Worm (Caenorhabditis elegans) whole organism, late embryonic: ENCODE measurements around the gene C23G10.10.

ENCODE experiments used
- C38D4.7 ChIP-seq: fragments of 200-800 bp; sonication (Bioruptor generic); optimal IDR thresholded peaks from 2 replicates; lab custom pipeline; 2018; ENCODE audit warnings: mild to moderate bottlenecking, missing genetic modification characterization, moderate library complexity, missing compliant biosample characterization
- K02D7.2 ChIP-seq: sonication (generic microtip); optimal IDR thresholded peaks from 2 replicates; lab custom pipeline; 2017; ENCODE audit warnings: mild to moderate bottlenecking, missing genetic modification characterization, missing compliant biosample characterization
- K09A11.1 ChIP-seq: sonication (generic microtip); optimal IDR thresholded peaks from 2 replicates; lab custom pipeline; 2017; ENCODE audit warnings: antibody characterized with exemption, mild to moderate bottlenecking, missing genetic modification characterization, missing compliant biosample characterization; ENCODE audit not compliant: insufficient read depth
- T23F11.4 ChIP-seq: fragments of 200-800 bp; sonication (Bioruptor generic); optimal IDR thresholded peaks from 2 replicates; lab custom pipeline; 2018; ENCODE audit warnings: mild to moderate bottlenecking, missing genetic modification characterization, missing compliant biosample characterization
- ama-1 ChIP-seq: fragments of 150-350 bp; optimal IDR thresholded peaks from 2 replicates; lab custom pipeline; 2014
- ceh-18 ChIP-seq: sonication (generic microtip); optimal IDR thresholded peaks from 2 replicates; lab custom pipeline; 2016; ENCODE audit warnings: missing genetic modification characterization, missing compliant biosample characterization
- ceh-30 ChIP-seq: fragments of 150-350 bp; optimal IDR thresholded peaks from 2 replicates; lab custom pipeline; 2014; ENCODE audit warnings: missing biosample characterization, missing genetic modification characterization
- ceh-31 ChIP-seq: sonication (generic microtip); optimal IDR thresholded peaks from 2 replicates; lab custom pipeline; 2016; ENCODE audit warnings: missing genetic modification characterization, missing compliant biosample characterization
- ceh-45 ChIP-seq: fragments of 200-800 bp; sonication (Bioruptor generic); IDR thresholded peaks from 2 replicates; pipeline ENCODE4 v1.3.6; 2022; ENCODE audit warnings: missing genetic modification reagents, missing genetic modification characterization, missing compliant biosample characterization
- che-1 ChIP-seq: sonication (generic microtip); optimal IDR thresholded peaks from 2 replicates; lab custom pipeline; 2016; ENCODE audit warnings: mild to moderate bottlenecking, missing genetic modification characterization, missing compliant biosample characterization
- elt-2 ChIP-seq: sonication (generic microtip); optimal IDR thresholded peaks from 2 replicates; lab custom pipeline; 2016; ENCODE audit warnings: missing genetic modification reagents, missing genetic modification characterization, missing compliant biosample characterization
- elt-4 ChIP-seq: sonication (generic microtip); optimal IDR thresholded peaks from 2 replicates; lab custom pipeline; 2016; ENCODE audit warnings: missing genetic modification characterization, missing compliant biosample characterization
- fkh-6 ChIP-seq: sonication (generic microtip); optimal IDR thresholded peaks from 2 replicates; lab custom pipeline; 2016; ENCODE audit warnings: missing genetic modification characterization, missing compliant biosample characterization
- gmeb-2 ChIP-seq: sonication (generic microtip); optimal IDR thresholded peaks from 2 replicates; lab custom pipeline; 2016; ENCODE audit warnings: missing genetic modification characterization, inconsistent platforms, missing compliant biosample characterization
- hlh-15 ChIP-seq: sonication (generic microtip); optimal IDR thresholded peaks from 2 replicates; lab custom pipeline; 2016; ENCODE audit warnings: missing genetic modification characterization, missing compliant biosample characterization
- hlh-8 ChIP-seq: sonication (generic microtip); optimal IDR thresholded peaks from 2 replicates; lab custom pipeline; 2016; ENCODE audit warnings: missing genotype, missing genetic modification characterization, missing compliant biosample characterization
- lin-11 ChIP-seq: fragments of 200-800 bp; sonication (Bioruptor generic); optimal IDR thresholded peaks from 2 replicates; lab custom pipeline; 2018; ENCODE audit warnings: mild to moderate bottlenecking, missing genetic modification characterization, missing compliant biosample characterization
- mec-3 ChIP-seq: sonication (generic microtip); optimal IDR thresholded peaks from 2 replicates; lab custom pipeline; 2016; ENCODE audit warnings: borderline replicate concordance, missing genetic modification characterization, missing compliant biosample characterization
- nfya-1 ChIP-seq: sonication (generic microtip); optimal IDR thresholded peaks from 2 replicates; lab custom pipeline; 2017; ENCODE audit warnings: missing genetic modification characterization, mild to moderate bottlenecking, missing compliant biosample characterization, antibody characterized with exemption, moderate library complexity
- odd-2 ChIP-seq: sonication (generic microtip); optimal IDR thresholded peaks from 2 replicates; lab custom pipeline; 2017; ENCODE audit warnings: antibody characterized with exemption, mild to moderate bottlenecking, missing genetic modification characterization, missing compliant biosample characterization
- pha-2 ChIP-seq: sonication (generic microtip); optimal IDR thresholded peaks from 2 replicates; lab custom pipeline; 2017; ENCODE audit warnings: mild to moderate bottlenecking, missing genetic modification characterization, missing compliant biosample characterization
- pha-4 ChIP-seq: fragments of 150-350 bp; optimal IDR thresholded peaks from 2 replicates; lab custom pipeline; 2018; ENCODE audit warnings: missing biosample characterization, missing genetic modification reagents, missing genetic modification characterization
- pros-1 ChIP-seq: fragments of 150-350 bp; optimal IDR thresholded peaks from 2 replicates; lab custom pipeline; 2014; ENCODE audit warnings: missing biosample characterization, missing genetic modification reagents, missing genetic modification characterization
- ref-2 ChIP-seq: sonication (generic microtip); optimal IDR thresholded peaks from 2 replicates; lab custom pipeline; 2016; ENCODE audit warnings: missing genetic modification characterization, missing compliant biosample characterization
- sox-2 ChIP-seq: fragments of 200-800 bp; sonication (Bioruptor generic); IDR thresholded peaks from 2 replicates; pipeline ENCODE4 v1.3.6; 2022; ENCODE audit warnings: missing genetic modification reagents, missing genetic modification characterization, missing compliant biosample characterization
- sox-4 ChIP-seq: sonication (generic microtip); optimal IDR thresholded peaks from 2 replicates; lab custom pipeline; 2017; ENCODE audit warnings: mild to moderate bottlenecking, missing genetic modification characterization, inconsistent platforms, missing compliant biosample characterization
- syd-9 ChIP-seq: sonication (generic microtip); optimal IDR thresholded peaks from 2 replicates; lab custom pipeline; 2016; ENCODE audit warnings: mild to moderate bottlenecking, missing genetic modification characterization, moderate library complexity, missing compliant biosample characterization
- tbx-2 ChIP-seq: sonication (generic microtip); optimal IDR thresholded peaks from 2 replicates; lab custom pipeline; 2016; ENCODE audit warnings: missing genetic modification characterization, missing compliant biosample characterization
- tbx-7 ChIP-seq: sonication (generic microtip); optimal IDR thresholded peaks from 2 replicates; lab custom pipeline; 2016; ENCODE audit warnings: missing genotype, missing genetic modification characterization, missing compliant biosample characterization
- unc-3 ChIP-seq, 2 experiments: fragments of 200-800 bp in 1 of 2; sonication (Bioruptor generic) in 1 of 2; sonication (generic microtip) in 1 of 2; conservative IDR thresholded peaks in 1 of 2; optimal IDR thresholded peaks in 1 of 2; 2 replicates each; pipeline versions ENCODE4 v1.3.6 to Lab custom; 2016 to 2022; ENCODE audit warnings: missing compliant biosample characterization in 2 of 2, missing genetic modification characterization in 2 of 2, missing genetic modification reagents in 1 of 2
- unc-42 ChIP-seq: sonication (generic microtip); optimal IDR thresholded peaks from 2 replicates; lab custom pipeline; 2016; ENCODE audit warnings: missing genotype, missing genetic modification characterization, missing compliant biosample characterization
- unc-55 ChIP-seq: sonication (generic microtip); optimal IDR thresholded peaks from 2 replicates; lab custom pipeline; 2017; ENCODE audit warnings: missing biosample characterization, missing genetic modification reagents, missing genetic modification characterization
- ztf-16 ChIP-seq: sonication (generic microtip); optimal IDR thresholded peaks from 2 replicates; lab custom pipeline; 2017; ENCODE audit warnings: missing genetic modification characterization, missing compliant biosample characterization

Gene C23G10.10

DNA sequence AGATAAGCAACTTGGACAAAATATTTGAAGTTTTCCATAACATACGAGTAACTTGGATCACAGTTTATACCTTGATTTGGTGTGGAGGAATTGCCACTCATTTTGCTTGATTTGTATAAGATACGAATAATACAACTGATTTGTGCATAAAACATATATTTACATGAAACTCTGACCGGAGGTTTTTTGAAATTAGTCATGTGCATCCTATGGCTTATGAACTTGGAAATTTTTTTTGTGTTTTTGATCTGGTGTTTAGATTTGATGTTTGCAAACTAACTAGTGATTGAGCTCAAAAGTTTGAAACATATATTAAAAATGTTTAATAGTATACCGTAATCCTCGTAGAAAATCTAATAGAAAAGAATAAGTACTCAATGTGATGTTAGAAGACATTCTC is 40.9 kb upstream of the C23G10.10 start, which contains the start of gene srg-8:
Gene srg-8 (minus strand): TSS at position 101 of the 400 bp plus-strand sequence.
- TF ChIP-seq gmeb-2 (tag; lab: Kevin White, UChicago) (no peak), pros-1 (no peak), ceh-45 (GFP tag; lab: Robert Waterston, UW) (no peak), odd-2 (tag; lab: Kevin White, UChicago) (no peak), unc-42 (tag; lab: Kevin White, UChicago) (no peak), pha-4 (tag; lab: Kevin White, UChicago) (no peak), unc-55 (GFP tag; lab: Kevin White, UChicago) (no peak), ceh-18 (tag; lab: Kevin White, UChicago) (no peak), ceh-30 (tag; lab: Kevin White, UChicago) (no peak), ceh-31 (tag; lab: Kevin White, UChicago) (no peak), tbx-2 (tag; lab: Kevin White, UChicago) (no peak), elt-2 (tag; lab: Kevin White, UChicago) (no peak), tbx-7 (tag; lab: Kevin White, UChicago) (no peak), syd-9 (no peak), ztf-16 (tag; lab: Kevin White, UChicago) (no peak), hlh-15 (tag; lab: Kevin White, UChicago) (no peak), mec-3 (tag; lab: Kevin White, UChicago) (no peak), pha-2 (tag; lab: Kevin White, UChicago) (no peak)

DNA sequence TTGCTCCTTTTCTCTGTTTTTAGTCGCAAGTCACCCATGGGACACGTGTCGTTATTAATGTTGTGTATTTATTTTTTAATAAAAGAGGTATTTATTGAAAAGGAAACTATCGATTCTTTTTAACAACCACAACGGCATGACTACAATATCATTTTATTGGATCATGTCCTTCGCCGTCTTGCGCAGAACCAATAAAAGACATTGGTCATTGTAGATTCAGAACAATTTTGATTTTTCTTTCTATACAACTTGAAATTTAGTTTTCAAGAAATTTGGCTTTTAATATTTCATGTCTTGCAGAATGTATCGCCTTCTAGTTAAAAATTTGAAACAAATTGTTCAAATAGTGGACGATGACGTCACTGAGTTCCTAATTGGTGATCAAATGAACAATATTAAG is 37.7 kb upstream of the C23G10.10 start, which contains the start of gene amdh-1:
Gene amdh-1 (plus strand): TSS at position 301 of the 400 bp plus-strand sequence.
- TF ChIP-seq nfya-1 (no peak), T23F11.4 (no peak), sox-4 (no peak), odd-2 (tag; lab: Kevin White, UChicago) (no peak), ref-2 (no peak)

DNA sequence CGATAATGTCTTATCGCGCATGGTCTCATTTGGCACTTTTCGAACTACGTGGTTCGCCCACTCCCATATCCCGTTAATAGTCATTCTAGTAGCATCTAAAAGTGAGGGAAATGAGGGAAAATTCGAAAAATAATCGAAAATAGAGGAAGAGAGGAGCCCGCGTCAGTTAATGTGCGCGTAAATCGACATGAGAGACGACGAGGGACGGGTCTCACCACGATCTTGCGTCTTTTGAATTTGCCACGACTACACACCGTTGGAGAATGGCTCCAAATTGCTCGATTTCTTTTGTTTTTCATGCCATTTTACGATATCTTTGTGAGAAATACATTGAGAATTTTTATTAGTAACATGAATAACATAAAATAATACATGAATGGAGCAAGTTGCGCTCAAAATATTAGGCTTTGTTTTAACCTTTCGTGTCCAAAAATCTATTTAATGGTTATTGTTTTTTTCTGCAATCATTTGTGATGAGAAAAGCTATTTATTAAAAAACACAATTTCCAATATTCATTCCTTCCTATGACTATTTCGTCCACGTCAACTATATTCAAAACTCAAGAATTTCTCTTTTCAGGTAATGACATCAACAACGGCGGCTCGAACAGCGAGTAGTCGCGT is 34.4 kb upstream of the C23G10.10 start, which contains the start of the genes gen-1 and stt-3:
Gene gen-1 (minus strand): TSS at position 95 of the 624 bp plus-strand sequence.
Gene stt-3 (plus strand): TSS at position 574 of the 624 bp plus-strand sequence.
- no peak for TF ChIP-seq sox-2 (GFP tag; lab: Robert Waterston, UW)
- no peak for TF ChIP-seq C38D4.7 (GFP tag; lab: Kevin White, UChicago)
- no peak for TF ChIP-seq pros-1
- no peak for TF ChIP-seq lin-11
- TF ChIP-seq sox-4: no peak
- TF ChIP-seq elt-4 (tag; lab: Kevin White, UChicago): no peak
- TF ChIP-seq syd-9: no peak
- no peak for TF ChIP-seq che-1 (tag; lab: Kevin White, UChicago)
- no peak for TF ChIP-seq hlh-8 (tag; lab: Kevin White, UChicago)
- TF ChIP-seq pha-4 (tag; lab: Kevin White, UChicago): no peak
- no peak for TF ChIP-seq unc-3 (GFP tag; conservative IDR thresholded peaks at IDR 0.05; lab: Robert Waterston, UW)
- no peak for TF ChIP-seq unc-3 (tag; optimal IDR thresholded peaks at IDR 0.05; lab: Kevin White, UChicago)
- TF ChIP-seq, all 69 proteins: peak for 0

DNA sequence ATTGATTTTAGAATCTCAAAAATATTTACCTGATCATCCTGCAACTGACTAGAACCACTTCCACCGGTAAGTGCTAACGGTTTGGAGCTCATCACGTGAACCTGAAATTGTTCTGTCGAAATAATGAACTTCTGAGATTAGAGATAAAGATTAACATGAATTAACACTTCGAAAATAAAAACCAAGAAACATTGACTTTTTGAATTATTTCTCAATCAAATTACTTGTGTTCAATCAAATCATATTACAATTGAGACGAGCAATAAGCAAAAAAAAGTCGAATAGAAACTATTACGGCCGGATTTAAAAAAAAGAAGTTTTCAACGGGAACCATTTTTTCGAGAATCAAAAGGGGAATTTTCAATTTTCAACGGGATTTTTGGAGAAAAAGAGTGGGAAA is 31.9 kb upstream of the C23G10.10 start, which contains the start of gene bcas-2:
Gene bcas-2 (minus strand): TSS at position 101 of the 400 bp plus-strand sequence.
- TF ChIP-seq ceh-18 (tag; lab: Kevin White, UChicago) (no peak), fkh-6 (no peak), K09A11.1 (tag; lab: Kevin White, UChicago) (no peak), sox-2 (GFP tag; lab: Robert Waterston, UW) (no peak), ama-1 (lab: Kevin White, UChicago) (no peak), nfya-1 (no peak), K02D7.2 (tag; lab: Kevin White, UChicago) (no peak), hlh-8 (tag; lab: Kevin White, UChicago) (no peak), T23F11.4 (no peak), unc-3 (GFP tag; conservative IDR thresholded peaks at IDR 0.05; lab: Robert Waterston, UW) (no peak), unc-3 (tag; optimal IDR thresholded peaks at IDR 0.05; lab: Kevin White, UChicago) (no peak)
